Worm (Caenorhabditis elegans): ENCODE data around the gene sax-1.

- no peak for TF ChIP-seq F57A8.1 (GFP tag; optimal IDR thresholded peaks at IDR 0.05)
- TF ChIP-seq repo-1 (tag; optimal IDR thresholded peaks at IDR 0.05) = no peak
- no peak for TF ChIP-seq rpc-1 (optimal IDR thresholded peaks at IDR 0.05)
- no peak for TF ChIP-seq rpc-1 (tag; optimal IDR thresholded peaks at IDR 0.05)
- TF ChIP-seq lsl-1 (GFP tag; optimal IDR thresholded peaks at IDR 0.05) = no peak
- no peak for TF ChIP-seq pbrm-1 (GFP tag; IDR thresholded peaks at IDR 0.05)
- no peak for TF ChIP-seq egl-44 (GFP tag; IDR thresholded peaks at IDR 0.05)
- no peak for TF ChIP-seq attf-5 (GFP tag; optimal IDR thresholded peaks at IDR 0.05)
- TF ChIP-seq ztf-22 (GFP tag; optimal IDR thresholded peaks at IDR 0.05) = no peak
- no peak for TF ChIP-seq hmg-1.2 (GFP tag; IDR thresholded peaks at IDR 0.05)
- TF ChIP-seq xnd-1 (tag; optimal IDR thresholded peaks at IDR 0.05) = no peak
Observed at ce11 chrX:3599860-3600259, 50.1 kb downstream of the sax-1 start.

Measured in whole organism, young adult.